Fruit fly (Drosophila melanogaster) whole organism, embryonic: Measurements from ENCODE around the gene Cpsf73.

Experiments used
- Ada2b ChIP-seq: fragments of 200-800 bp; sonication (Bioruptor generic); IDR thresholded peaks from 2 replicates; pipeline ENCODE4 v1.3.6; 2022; ENCODE audit warnings: missing biosample characterization, missing genetic modification characterization
- Atf3 ChIP-seq: fragments of 200-800 bp; sonication (Bioruptor generic); optimal IDR thresholded peaks from 3 replicates; lab custom pipeline; 2016; ENCODE audit warnings: missing biosample characterization, missing genetic modification characterization
- CG10431 ChIP-seq: fragments of 200-800 bp; sonication (Bioruptor generic); optimal IDR thresholded peaks from 3 replicates; lab custom pipeline; 2018; ENCODE audit warnings: missing biosample characterization, mild to moderate bottlenecking, missing genetic modification characterization
- CG12071 ChIP-seq: fragments of 200-800 bp; sonication (Bioruptor generic); optimal IDR thresholded peaks from 3 replicates; lab custom pipeline; 2018; ENCODE audit warnings: missing biosample characterization, mild to moderate bottlenecking, missing genetic modification characterization
- CG14050 ChIP-seq: fragments of 200-800 bp; sonication (Bioruptor generic); IDR thresholded peaks from 3 replicates; pipeline ENCODE4 v1.3.6; 2022; ENCODE audit warnings: missing biosample characterization, missing genetic modification characterization
- CG14667 ChIP-seq: fragments of 200-800 bp; sonication (Bioruptor generic); IDR thresholded peaks from 2 replicates; pipeline ENCODE4 v1.3.6; 2022; ENCODE audit warnings: missing biosample characterization, missing genetic modification characterization
- CG15011 ChIP-seq: fragments of 200-800 bp; sonication (Bioruptor generic); optimal IDR thresholded peaks from 3 replicates; lab custom pipeline; 2018; ENCODE audit warnings: missing biosample characterization, mild to moderate bottlenecking, missing genetic modification characterization
- CG17568 ChIP-seq: fragments of 200-800 bp; sonication (Bioruptor generic); optimal IDR thresholded peaks from 2 replicates; lab custom pipeline; 2018; ENCODE audit warnings: missing biosample characterization, mild to moderate bottlenecking, missing genetic modification characterization, moderate library complexity
- CG17612 ChIP-seq: fragments of 200-800 bp; sonication (Bioruptor generic); IDR thresholded peaks from 2 replicates; pipeline ENCODE4 v1.3.6; 2022; ENCODE audit warnings: missing biosample characterization, missing genetic modification characterization
- CG17829 ChIP-seq: fragments of 200-800 bp; optimal IDR thresholded peaks from 2 replicates; lab custom pipeline; 2019; ENCODE audit warnings: missing biosample characterization, mild to moderate bottlenecking, missing genetic modification characterization, moderate library complexity
- CG30403 ChIP-seq: fragments of 200-800 bp; sonication (Bioruptor generic); optimal IDR thresholded peaks from 3 replicates; lab custom pipeline; 2016; ENCODE audit warnings: missing biosample characterization, missing genetic modification characterization
- CG6765 ChIP-seq: fragments of 200-800 bp; sonication (Bioruptor generic); optimal IDR thresholded peaks from 3 replicates; lab custom pipeline; 2017; ENCODE audit warnings: missing biosample characterization, mild to moderate bottlenecking, missing genetic modification characterization
- CG6854 ChIP-seq: fragments of 200-800 bp; sonication (Bioruptor generic); optimal IDR thresholded peaks from 3 replicates; lab custom pipeline; 2017; ENCODE audit warnings: missing biosample characterization, mild to moderate bottlenecking, missing genetic modification characterization
- CG7357 ChIP-seq: fragments of 200-800 bp; sonication (Bioruptor generic); IDR thresholded peaks from 3 replicates; pipeline ENCODE4 v1.3.6; 2022; ENCODE audit warnings: missing biosample characterization, missing genetic modification characterization
- CG7839 ChIP-seq: fragments of 200-800 bp; sonication (Bioruptor generic); optimal IDR thresholded peaks from 3 replicates; lab custom pipeline; 2018; ENCODE audit warnings: missing biosample characterization, mild to moderate bottlenecking, missing genetic modification characterization, moderate library complexity
- CG7963 ChIP-seq: fragments of 200-800 bp; sonication (Bioruptor generic); IDR thresholded peaks from 3 replicates; pipeline ENCODE4 v1.3.6; 2022; ENCODE audit warnings: missing biosample characterization, missing genetic modification characterization; ENCODE audit not compliant: partially characterized antibody
- CG8089 ChIP-seq: fragments of 200-800 bp; sonication (Bioruptor generic); optimal IDR thresholded peaks from 3 replicates; lab custom pipeline; 2016; ENCODE audit warnings: missing biosample characterization, missing genetic modification characterization
- Chrac-16 ChIP-seq: fragments of 200-800 bp; sonication (Bioruptor generic); optimal IDR thresholded peaks from 3 replicates; lab custom pipeline; 2016; ENCODE audit warnings: missing biosample characterization, missing genetic modification characterization
- Dek ChIP-seq: fragments of 200-800 bp; sonication (Bioruptor generic); optimal IDR thresholded peaks from 3 replicates; lab custom pipeline; 2019; ENCODE audit warnings: missing biosample characterization, mild to moderate bottlenecking, missing genetic modification characterization, moderate library complexity
- Dip3 ChIP-seq: fragments of 200-800 bp; sonication (Bioruptor generic); optimal IDR thresholded peaks from 3 replicates; lab custom pipeline; 2016; ENCODE audit warnings: missing biosample characterization, missing genetic modification characterization
- Doc3 ChIP-seq: fragments of 200-800 bp; sonication (Bioruptor generic); IDR thresholded peaks from 3 replicates; pipeline ENCODE4 v1.3.6; 2022; ENCODE audit warnings: missing biosample characterization, missing genetic modification characterization; ENCODE audit not compliant: partially characterized antibody
- Drgx ChIP-seq: fragments of 200-800 bp; sonication (Bioruptor generic); IDR thresholded peaks from 2 replicates; pipeline ENCODE4 v1.3.6; 2022; ENCODE audit warnings: missing biosample characterization, missing genetic modification characterization
- Hmx ChIP-seq: fragments of 200-800 bp; sonication (Bioruptor generic); optimal IDR thresholded peaks from 2 replicates; lab custom pipeline; 2016; ENCODE audit warnings: missing biosample characterization, missing genetic modification characterization
- Jarid2 ChIP-seq: fragments of 200-800 bp; sonication (Bioruptor generic); optimal IDR thresholded peaks from 3 replicates; lab custom pipeline; 2017; ENCODE audit warnings: mild to moderate bottlenecking, missing biosample characterization, missing genetic modification reagents, missing genetic modification characterization
- MESR4 ChIP-seq: fragments of 200-800 bp; sonication (Bioruptor generic); optimal IDR thresholded peaks from 2 replicates; lab custom pipeline; 2018; ENCODE audit warnings: missing biosample characterization, mild to moderate bottlenecking, missing genetic modification characterization, moderate library complexity
- NfI ChIP-seq: fragments of 200-800 bp; sonication (Bioruptor generic); optimal IDR thresholded peaks from 3 replicates; lab custom pipeline; 2018; ENCODE audit warnings: missing biosample characterization, mild to moderate bottlenecking, missing genetic modification characterization, moderate library complexity
- Rfx ChIP-seq: fragments of 200-800 bp; sonication (Bioruptor generic); IDR thresholded peaks from 2 replicates; pipeline ENCODE4 v1.3.6; 2022; ENCODE audit warnings: missing biosample characterization, missing genetic modification characterization
- Side ChIP-seq: fragments of 200-800 bp; sonication (Bioruptor generic); optimal IDR thresholded peaks from 2 replicates; lab custom pipeline; 2016; ENCODE audit warnings: missing biosample characterization, missing genetic modification characterization
- Sox102F ChIP-seq: fragments of 200-800 bp; sonication (Bioruptor generic); optimal IDR thresholded peaks from 2 replicates; lab custom pipeline; 2018; ENCODE audit warnings: missing biosample characterization, mild to moderate bottlenecking, missing genetic modification characterization, moderate library complexity
- abd-A ChIP-seq: fragments of 200-800 bp; sonication (Bioruptor generic); optimal IDR thresholded peaks from 3 replicates; lab custom pipeline; 2019; ENCODE audit warnings: missing biosample characterization, mild to moderate bottlenecking, missing genetic modification characterization, moderate library complexity
- ara ChIP-seq: fragments of 200-800 bp; sonication (Bioruptor generic); IDR thresholded peaks from 2 replicates; pipeline ENCODE4 v1.3.6; 2022; ENCODE audit warnings: missing biosample characterization, missing genetic modification characterization
- ato ChIP-seq: fragments of 200-800 bp; sonication (Bioruptor generic); IDR thresholded peaks from 2 replicates; pipeline ENCODE4 v1.3.6; 2022; ENCODE audit warnings: missing biosample characterization, missing genetic modification characterization; ENCODE audit not compliant: partially characterized antibody
- bcd ChIP-seq: fragments of 200-800 bp; sonication (Bioruptor generic); optimal IDR thresholded peaks from 2 replicates; lab custom pipeline; 2017; ENCODE audit warnings: missing biosample characterization, mild to moderate bottlenecking, missing genetic modification characterization
- bigmax ChIP-seq: fragments of 200-800 bp; sonication (Bioruptor generic); optimal IDR thresholded peaks from 2 replicates; lab custom pipeline; 2018; ENCODE audit warnings: missing biosample characterization, mild to moderate bottlenecking, missing genetic modification characterization
- dan ChIP-seq: fragments of 200-800 bp; sonication (Bioruptor generic); IDR thresholded peaks from 2 replicates; pipeline ENCODE4 v1.3.6; 2022; ENCODE audit warnings: missing biosample characterization, missing genetic modification characterization
- en ChIP-seq: fragments of 200-800 bp; sonication (Bioruptor generic); optimal IDR thresholded peaks from 2 replicates; lab custom pipeline; 2016; ENCODE audit warnings: missing biosample characterization, missing genetic modification characterization
- exex ChIP-seq: fragments of 200-800 bp; sonication (Bioruptor generic); optimal IDR thresholded peaks from 4 replicates; lab custom pipeline; 2018; ENCODE audit warnings: missing biosample characterization, mild to moderate bottlenecking, missing genetic modification characterization, moderate library complexity
- gt ChIP-seq: fragments of 200-800 bp; sonication (Bioruptor generic); IDR thresholded peaks from 2 replicates; pipeline ENCODE4 v1.3.6; 2022; ENCODE audit warnings: missing biosample characterization, missing genetic modification characterization
- ham ChIP-seq: fragments of 200-800 bp; sonication (Bioruptor generic); IDR thresholded peaks from 2 replicates; pipeline ENCODE4 v1.3.6; 2022; ENCODE audit warnings: missing biosample characterization, missing genetic modification characterization
- hb ChIP-seq: fragments of 200-800 bp; sonication (Bioruptor generic); IDR thresholded peaks from 3 replicates; pipeline ENCODE4 v1.3.6; 2022; ENCODE audit warnings: missing biosample characterization, missing genetic modification characterization; ENCODE audit not compliant: partially characterized antibody
- hth ChIP-seq: fragments of >200 bp; optimal IDR thresholded peaks from 2 replicates; lab custom pipeline; 2017; ENCODE audit warnings: inconsistent platforms
- jigr1 ChIP-seq: fragments of 200-800 bp; sonication (Bioruptor generic); IDR thresholded peaks from 3 replicates; pipeline ENCODE4 v1.3.6; 2022; ENCODE audit warnings: missing biosample characterization, missing genetic modification characterization
- ken ChIP-seq: fragments of 200-800 bp; sonication (Bioruptor generic); IDR thresholded peaks from 3 replicates; pipeline ENCODE4 v1.3.6; 2022; ENCODE audit warnings: missing biosample characterization, missing genetic modification characterization
- pzg ChIP-seq: fragments of 200-800 bp; sonication (Bioruptor generic); optimal IDR thresholded peaks from 3 replicates; lab custom pipeline; 2018; ENCODE audit warnings: missing biosample characterization, mild to moderate bottlenecking, missing genetic modification characterization, moderate library complexity
- scrt ChIP-seq: fragments of 200-800 bp; sonication (Bioruptor generic); optimal IDR thresholded peaks from 2 replicates; lab custom pipeline; 2018; ENCODE audit warnings: missing biosample characterization, mild to moderate bottlenecking, missing genetic modification characterization, moderate library complexity
- tio ChIP-seq: fragments of 200-800 bp; sonication (Bioruptor generic); optimal IDR thresholded peaks from 2 replicates; lab custom pipeline; 2017; ENCODE audit warnings: missing biosample characterization, missing genetic modification characterization, inconsistent platforms
- toy ChIP-seq: fragments of 200-800 bp; sonication (Bioruptor generic); IDR thresholded peaks from 2 replicates; pipeline ENCODE4 v1.3.6; 2022; ENCODE audit warnings: missing biosample characterization, missing genetic modification characterization
- ttk ChIP-seq: fragments of 200-800 bp; sonication (Bioruptor generic); IDR thresholded peaks from 2 replicates; pipeline ENCODE4 v2.1.2; 2022; ENCODE audit warnings: missing biosample characterization, missing genetic modification characterization
- unc-4 ChIP-seq: fragments of 200-800 bp; sonication (Bioruptor generic); IDR thresholded peaks from 2 replicates; pipeline ENCODE4 v1.3.6; 2022; ENCODE audit warnings: missing biosample characterization, missing genetic modification characterization; ENCODE audit not compliant: partially characterized antibody

Cpsf73 gene

dm6 chr3R:18658945-18659642, 4.3 kb downstream of the Cpsf73 start, which contains the start of the genes CG31224 and CstF64 (continued):
- TF ChIP-seq CG15011: no peak
- TF ChIP-seq CG30403 (GFP tag; lab: Kevin White, UChicago): peak; percentile 94
- TF ChIP-seq unc-4 (GFP tag; lab: Robert Waterston, UW): no peak; the same call in 1 of the 2 replicates
- peak; percentile 50 for TF ChIP-seq exex (tag; lab: Kevin White, UChicago)
- TF ChIP-seq Hmx (GFP tag; lab: Kevin White, UChicago): peak; percentile 64
- TF ChIP-seq CG7839 (tag; lab: Kevin White, UChicago): no peak
- peak; percentile 83 for TF ChIP-seq Side (GFP tag; lab: Kevin White, UChicago)
- TF ChIP-seq CG7963 (GFP tag; lab: Robert Waterston, UW): no peak
- TF ChIP-seq Jarid2: no peak
- TF ChIP-seq ham (GFP tag; lab: Robert Waterston, UW): no peak
- peak; percentile 76 for TF ChIP-seq Ada2b (GFP tag; lab: Robert Waterston, UW)
- TF ChIP-seq bigmax (GFP tag; lab: Kevin White, UChicago): no peak
- TF ChIP-seq CG14667 (GFP tag; lab: Robert Waterston, UW): peak; percentile 76
- peak; percentile 70 for TF ChIP-seq CG14050
- TF ChIP-seq MESR4 (GFP tag; lab: Kevin White, UChicago): peak; percentile 93
- TF ChIP-seq Chrac-16 (GFP tag; lab: Kevin White, UChicago): peak; percentile 86
- no peak for TF ChIP-seq abd-A (tag; lab: Kevin White, UChicago)
- TF ChIP-seq ara (GFP tag; lab: Robert Waterston, UW): peak; percentile 79
- TF ChIP-seq Drgx (GFP tag; lab: Robert Waterston, UW): peak; percentile 63
- peak; percentile 27 for TF ChIP-seq CG6854 (GFP tag; lab: Kevin White, UChicago)
- TF ChIP-seq ttk (GFP tag; lab: Robert Waterston, UW): peak; percentile 82
- no peak for TF ChIP-seq ato (GFP tag; lab: Robert Waterston, UW)
- peak; percentile 65 for TF ChIP-seq CG8089 (GFP tag; lab: Kevin White, UChicago)
- peak; percentile 84 for TF ChIP-seq Sox102F (GFP tag; lab: Kevin White, UChicago)
- no peak for TF ChIP-seq tio (GFP tag; lab: Kevin White, UChicago)
- no peak for TF ChIP-seq hth (lab: Kevin White, UChicago)
- TF ChIP-seq dan: no peak
- TF ChIP-seq CG12071: no peak
- TF ChIP-seq CG17829 (tag; lab: Kevin White, UChicago): peak; percentile 86
- peak; percentile 89 for TF ChIP-seq Dip3 (GFP tag; lab: Kevin White, UChicago)
- TF ChIP-seq pzg (GFP tag; lab: Kevin White, UChicago): peak; percentile 82
- peak; percentile 87 for TF ChIP-seq Rfx (GFP tag; lab: Robert Waterston, UW)
- peak; percentile 47 for TF ChIP-seq en (GFP tag; lab: Kevin White, UChicago)
- TF ChIP-seq CG17612 (GFP tag; lab: Robert Waterston, UW): no peak
- TF ChIP-seq gt (GFP tag; lab: Robert Waterston, UW): peak; percentile 41; the same call in 1 of the 2 replicates
- 0 out of 3 replicates have a peak, but pooled peaks have one; percentile 8 for TF ChIP-seq jigr1 (GFP tag; lab: Robert Waterston, UW)
- TF ChIP-seq ken: peak; percentile 78; the same call in 2 of the 3 replicates
- TF ChIP-seq CG7357 (GFP tag; lab: Robert Waterston, UW): peak; percentile 47; the same call in 2 of the 3 replicates
- TF ChIP-seq NfI (GFP tag; lab: Kevin White, UChicago): peak; percentile 86
- TF ChIP-seq Doc3 (GFP tag; lab: Robert Waterston, UW): no peak
- peak; percentile 46 for TF ChIP-seq CG10431 (GFP tag; lab: Kevin White, UChicago)
- TF ChIP-seq bcd (GFP tag; lab: Kevin White, UChicago): peak; percentile 79
- TF ChIP-seq Atf3 (GFP tag; lab: Kevin White, UChicago): peak; percentile 82
- TF ChIP-seq toy (GFP tag; lab: Robert Waterston, UW): 0 out of 2 replicates have a peak, but pooled peaks have one; percentile 25
- no peak for TF ChIP-seq Dek (tag; lab: Kevin White, UChicago)
- peak; percentile 61 for TF ChIP-seq CG6765
- no peak for TF ChIP-seq hb (GFP tag; lab: Robert Waterston, UW)
- TF ChIP-seq CG17568 (GFP tag; lab: Kevin White, UChicago): no peak
- TF ChIP-seq scrt (GFP tag; lab: Kevin White, UChicago): peak; percentile 43
